Fruit fly (Drosophila melanogaster): ENCODE measurements around the gene Pak3.

Gene Pak3

dm6 chr3R:16449187-16449973 is 4.2 kb downstream of the Pak3 start (continued):
- peak; percentile 95 for TF ChIP-seq Rx (GFP tag; IDR thresholded peaks at IDR 0.05)
- peak; percentile 75 for TF ChIP-seq cas (GFP tag; IDR thresholded peaks at IDR 0.05)
- peak; percentile 90 for TF ChIP-seq kah (GFP tag; optimal IDR thresholded peaks at IDR 0.05)
- peak; percentile 88 for TF ChIP-seq Fer3 (tag; optimal IDR thresholded peaks at IDR 0.05)
- peak; percentile 66 for TF ChIP-seq CG13123 (GFP tag; optimal IDR thresholded peaks at IDR 0.05)
- peak; percentile 81 for TF ChIP-seq CG11398 (GFP tag; optimal IDR thresholded peaks at IDR 0.05)
- TF ChIP-seq ham (GFP tag; IDR thresholded peaks at IDR 0.05) = 0 out of 2 replicates have a peak, but pooled peaks have one; percentile 43
- peak; percentile 91 for TF ChIP-seq esg (GFP tag; conservative IDR thresholded peaks at IDR 0.05)
- TF ChIP-seq sisA (GFP tag; IDR thresholded peaks at IDR 0.05) = peak; percentile 98
- peak; percentile 95 for TF ChIP-seq dati (GFP tag; IDR thresholded peaks at IDR 0.05)
- TF ChIP-seq sna (GFP tag; IDR thresholded peaks at IDR 0.05; ENCODE audit: partially characterized antibody) = no peak
- TF ChIP-seq Hmx (GFP tag; optimal IDR thresholded peaks at IDR 0.05) = peak; percentile 34
- peak; percentile 92 for TF ChIP-seq CG33213 (GFP tag; optimal IDR thresholded peaks at IDR 0.05)
- TF ChIP-seq run (tag; optimal IDR thresholded peaks at IDR 0.05) = peak; percentile 77
- peak; percentile 62 for TF ChIP-seq ash1 (GFP tag; optimal IDR thresholded peaks at IDR 0.05)
- TF ChIP-seq CG1233 (GFP tag; optimal IDR thresholded peaks at IDR 0.05) = peak; percentile 90
- peak; percentile 84 for TF ChIP-seq CG17612 (GFP tag; IDR thresholded peaks at IDR 0.05)
- no peak for TF ChIP-seq ato (GFP tag; IDR thresholded peaks at IDR 0.05; ENCODE audit: partially characterized antibody)
- peak; percentile 94 for TF ChIP-seq CG1647 (GFP tag; optimal IDR thresholded peaks at IDR 0.05)
- peak; percentile 95 for TF ChIP-seq Mrtf (GFP tag; IDR thresholded peaks at IDR 0.05)
- TF ChIP-seq CG12071 (GFP tag; optimal IDR thresholded peaks at IDR 0.05) = peak; percentile 87
- TF ChIP-seq Opbp (GFP tag; IDR thresholded peaks at IDR 0.05; ENCODE audit: partially characterized antibody) = peak; percentile 92
- TF ChIP-seq gt (GFP tag; IDR thresholded peaks at IDR 0.05) = peak; percentile 96
- TF ChIP-seq CG16863 (GFP tag; optimal IDR thresholded peaks at IDR 0.05) = peak; percentile 95
- TF ChIP-seq Ptx1 (GFP tag; IDR thresholded peaks at IDR 0.05) = peak; percentile 94
- peak; percentile 94 for TF ChIP-seq chn (GFP tag; optimal IDR thresholded peaks at IDR 0.05)
- TF ChIP-seq Abd-B (GFP tag; optimal IDR thresholded peaks at IDR 0.05) = peak; percentile 96
- TF ChIP-seq mld (GFP tag; IDR thresholded peaks at IDR 0.05; ENCODE audit: partially characterized antibody) = no peak
- peak; percentile 74 for TF ChIP-seq CG10565 (GFP tag; optimal IDR thresholded peaks at IDR 0.05)
- peak; percentile 94 for TF ChIP-seq Asciz (GFP tag; optimal IDR thresholded peaks at IDR 0.05)
- TF ChIP-seq CG6654 (GFP tag; optimal IDR thresholded peaks at IDR 0.05) = peak; percentile 89
- TF ChIP-seq CG17359 (tag; optimal IDR thresholded peaks at IDR 0.05) = peak; percentile 97
- peak; percentile 93 for TF ChIP-seq gsb-n (tag; optimal IDR thresholded peaks at IDR 0.05)
- TF ChIP-seq Side (GFP tag; optimal IDR thresholded peaks at IDR 0.05) = peak; percentile 91
- TF ChIP-seq vfl (GFP tag; optimal IDR thresholded peaks at IDR 0.05) = peak; percentile 51
- TF ChIP-seq CG11560 (tag; IDR thresholded peaks at IDR 0.05) = peak; percentile 81
- peak; percentile 90 for TF ChIP-seq mam (GFP tag; optimal IDR thresholded peaks at IDR 0.05)
- TF ChIP-seq tna (GFP tag; IDR thresholded peaks at IDR 0.05; ENCODE audit: partially characterized antibody) = no peak
- peak; percentile 49; the same call in 1 of the 2 replicates for TF ChIP-seq Poxn (GFP tag; IDR thresholded peaks at IDR 0.05)
- peak; percentile 89 for TF ChIP-seq B-H1 (GFP tag; IDR thresholded peaks at IDR 0.05)
- TF ChIP-seq CG18619 (GFP tag; optimal IDR thresholded peaks at IDR 0.05) = peak; percentile 89
- TF ChIP-seq crp (GFP tag; optimal IDR thresholded peaks at IDR 0.05) = peak in 1 of 2 experiments; percentile 38
- TF ChIP-seq tup (GFP tag; optimal IDR thresholded peaks at IDR 0.05) = peak; percentile 84
- TF ChIP-seq corto (GFP tag; optimal IDR thresholded peaks at IDR 0.05) = no peak
- peak; percentile 92 for TF ChIP-seq CG10366 (GFP tag; IDR thresholded peaks at IDR 0.05)
- peak; percentile 97 for TF ChIP-seq CG15696 (tag; optimal IDR thresholded peaks at IDR 0.05)
- peak; percentile 92 for TF ChIP-seq CG5953 (GFP tag; IDR thresholded peaks at IDR 0.05)
- peak; percentile 92 for TF ChIP-seq Dad (GFP tag; optimal IDR thresholded peaks at IDR 0.05)
